Worm (Caenorhabditis elegans) whole organism, late embryonic: Measurements from ENCODE around the gene F28H6.8.

Experiments
- F13H6.1 ChIP-seq: sonication (generic microtip); optimal IDR thresholded peaks from 2 replicates; lab custom pipeline; 2016; ENCODE audit warnings: missing genetic modification characterization, missing compliant biosample characterization
- K02D7.2 ChIP-seq: sonication (generic microtip); optimal IDR thresholded peaks from 2 replicates; lab custom pipeline; 2017; ENCODE audit warnings: mild to moderate bottlenecking, missing genetic modification characterization, missing compliant biosample characterization
- K09A11.1 ChIP-seq: sonication (generic microtip); optimal IDR thresholded peaks from 2 replicates; lab custom pipeline; 2017; ENCODE audit warnings: antibody characterized with exemption, mild to moderate bottlenecking, missing genetic modification characterization, missing compliant biosample characterization; ENCODE audit not compliant: insufficient read depth
- T23F11.4 ChIP-seq: fragments of 200-800 bp; sonication (Bioruptor generic); optimal IDR thresholded peaks from 2 replicates; lab custom pipeline; 2018; ENCODE audit warnings: mild to moderate bottlenecking, missing genetic modification characterization, missing compliant biosample characterization
- ahr-1 ChIP-seq: sonication (generic microtip); optimal IDR thresholded peaks from 2 replicates; lab custom pipeline; 2016; ENCODE audit warnings: missing genetic modification characterization, missing compliant biosample characterization
- ceh-18 ChIP-seq: sonication (generic microtip); optimal IDR thresholded peaks from 2 replicates; lab custom pipeline; 2016; ENCODE audit warnings: missing genetic modification characterization, missing compliant biosample characterization
- ceh-19 ChIP-seq: fragments of 200-800 bp; sonication (Bioruptor generic); optimal IDR thresholded peaks from 2 replicates; lab custom pipeline; 2018; ENCODE audit warnings: mild to moderate bottlenecking, missing genetic modification characterization, missing compliant biosample characterization
- ceh-24 ChIP-seq: sonication (generic microtip); optimal IDR thresholded peaks from 2 replicates; lab custom pipeline; 2016; ENCODE audit warnings: mild to moderate bottlenecking, missing genetic modification characterization, missing compliant biosample characterization
- ceh-30 ChIP-seq: fragments of 150-350 bp; optimal IDR thresholded peaks from 2 replicates; lab custom pipeline; 2014; ENCODE audit warnings: missing biosample characterization, missing genetic modification characterization
- ceh-31 ChIP-seq: sonication (generic microtip); optimal IDR thresholded peaks from 2 replicates; lab custom pipeline; 2016; ENCODE audit warnings: missing genetic modification characterization, missing compliant biosample characterization
- ceh-34 ChIP-seq: sonication (generic microtip); optimal IDR thresholded peaks from 2 replicates; lab custom pipeline; 2016; ENCODE audit warnings: mild to moderate bottlenecking, missing genetic modification characterization, missing compliant biosample characterization
- ceh-45 ChIP-seq: fragments of 200-800 bp; sonication (Bioruptor generic); IDR thresholded peaks from 2 replicates; pipeline ENCODE4 v1.3.6; 2022; ENCODE audit warnings: missing genetic modification reagents, missing genetic modification characterization, missing compliant biosample characterization
- ceh-48 ChIP-seq: sonication (generic microtip); optimal IDR thresholded peaks from 2 replicates; lab custom pipeline; 2016; ENCODE audit warnings: missing genetic modification characterization, inconsistent platforms, missing compliant biosample characterization
- che-1 ChIP-seq: sonication (generic microtip); optimal IDR thresholded peaks from 2 replicates; lab custom pipeline; 2016; ENCODE audit warnings: mild to moderate bottlenecking, missing genetic modification characterization, missing compliant biosample characterization
- elt-2 ChIP-seq: sonication (generic microtip); optimal IDR thresholded peaks from 2 replicates; lab custom pipeline; 2016; ENCODE audit warnings: missing genetic modification reagents, missing genetic modification characterization, missing compliant biosample characterization
- elt-4 ChIP-seq: sonication (generic microtip); optimal IDR thresholded peaks from 2 replicates; lab custom pipeline; 2016; ENCODE audit warnings: missing genetic modification characterization, missing compliant biosample characterization
- ets-4 ChIP-seq: sonication (generic microtip); optimal IDR thresholded peaks from 2 replicates; lab custom pipeline; 2016; ENCODE audit warnings: missing genetic modification characterization, missing compliant biosample characterization
- fkh-10 ChIP-seq: fragments of 150-350 bp; optimal IDR thresholded peaks from 2 replicates; lab custom pipeline; 2014; ENCODE audit warnings: missing biosample characterization, missing genetic modification reagents, missing genetic modification characterization
- hlh-13 ChIP-seq: fragments of 200-800 bp; sonication (Bioruptor generic); optimal IDR thresholded peaks from 2 replicates; lab custom pipeline; 2018; ENCODE audit warnings: mild to moderate bottlenecking, missing genetic modification characterization, missing compliant biosample characterization
- hlh-30 ChIP-seq: sonication (generic microtip); optimal IDR thresholded peaks from 2 replicates; lab custom pipeline; 2017; ENCODE audit warnings: antibody characterized with exemption, missing genetic modification characterization, missing compliant biosample characterization; ENCODE audit not compliant: insufficient read depth
- hlh-6 ChIP-seq: sonication (generic microtip); optimal IDR thresholded peaks from 2 replicates; lab custom pipeline; 2016; ENCODE audit warnings: missing genotype, missing genetic modification characterization, missing compliant biosample characterization
- hlh-8 ChIP-seq: sonication (generic microtip); optimal IDR thresholded peaks from 2 replicates; lab custom pipeline; 2016; ENCODE audit warnings: missing genotype, missing genetic modification characterization, missing compliant biosample characterization
- madf-2 ChIP-seq: sonication (generic microtip); optimal IDR thresholded peaks from 2 replicates; lab custom pipeline; 2017; ENCODE audit warnings: missing genetic modification characterization, missing compliant biosample characterization
- nfya-1 ChIP-seq: sonication (generic microtip); optimal IDR thresholded peaks from 2 replicates; lab custom pipeline; 2017; ENCODE audit warnings: missing genetic modification characterization, mild to moderate bottlenecking, missing compliant biosample characterization, antibody characterized with exemption, moderate library complexity
- nhr-232 ChIP-seq: sonication (generic microtip); optimal IDR thresholded peaks from 2 replicates; lab custom pipeline; 2016; ENCODE audit warnings: missing genetic modification characterization, missing compliant biosample characterization
- npax-4 ChIP-seq: sonication (generic microtip); optimal IDR thresholded peaks from 2 replicates; lab custom pipeline; 2016; ENCODE audit warnings: missing genetic modification characterization, missing compliant biosample characterization
- pag-3 ChIP-seq: sonication (generic microtip); optimal IDR thresholded peaks from 2 replicates; lab custom pipeline; 2016; ENCODE audit warnings: missing compliant biosample characterization, missing genetic modification characterization, borderline replicate concordance
- pqm-1 ChIP-seq: sonication (generic microtip); optimal IDR thresholded peaks from 2 replicates; lab custom pipeline; 2016; ENCODE audit warnings: missing genetic modification characterization, missing compliant biosample characterization
- ref-2 ChIP-seq: sonication (generic microtip); optimal IDR thresholded peaks from 2 replicates; lab custom pipeline; 2016; ENCODE audit warnings: missing genetic modification characterization, missing compliant biosample characterization
- rnt-1 ChIP-seq: sonication (generic microtip); optimal IDR thresholded peaks from 2 replicates; lab custom pipeline; 2016; ENCODE audit warnings: missing genetic modification characterization, missing compliant biosample characterization
- sdc-2 ChIP-seq: sonication (generic microtip); optimal IDR thresholded peaks from 2 replicates; lab custom pipeline; 2016; ENCODE audit warnings: missing genotype, missing genetic modification characterization, missing compliant biosample characterization
- sox-2 ChIP-seq: fragments of 200-800 bp; sonication (Bioruptor generic); IDR thresholded peaks from 2 replicates; pipeline ENCODE4 v1.3.6; 2022; ENCODE audit warnings: missing genetic modification reagents, missing genetic modification characterization, missing compliant biosample characterization
- sox-4 ChIP-seq: sonication (generic microtip); optimal IDR thresholded peaks from 2 replicates; lab custom pipeline; 2017; ENCODE audit warnings: mild to moderate bottlenecking, missing genetic modification characterization, inconsistent platforms, missing compliant biosample characterization
- syd-9 ChIP-seq: sonication (generic microtip); optimal IDR thresholded peaks from 2 replicates; lab custom pipeline; 2016; ENCODE audit warnings: mild to moderate bottlenecking, missing genetic modification characterization, moderate library complexity, missing compliant biosample characterization
- tbx-2 ChIP-seq: sonication (generic microtip); optimal IDR thresholded peaks from 2 replicates; lab custom pipeline; 2016; ENCODE audit warnings: missing genetic modification characterization, missing compliant biosample characterization
- tbx-7 ChIP-seq: sonication (generic microtip); optimal IDR thresholded peaks from 2 replicates; lab custom pipeline; 2016; ENCODE audit warnings: missing genotype, missing genetic modification characterization, missing compliant biosample characterization
- ttx-3 ChIP-seq: sonication (generic microtip); optimal IDR thresholded peaks from 2 replicates; lab custom pipeline; 2016; ENCODE audit warnings: missing genetic modification reagents, missing genetic modification characterization, missing compliant biosample characterization
- unc-3 ChIP-seq, 2 experiments: fragments of 200-800 bp in 1 of 2; sonication (Bioruptor generic) in 1 of 2; sonication (generic microtip) in 1 of 2; conservative IDR thresholded peaks in 1 of 2; optimal IDR thresholded peaks in 1 of 2; 2 replicates each; pipeline versions ENCODE4 v1.3.6 to Lab custom; 2016 to 2022; ENCODE audit warnings: missing compliant biosample characterization in 2 of 2, missing genetic modification characterization in 2 of 2, missing genetic modification reagents in 1 of 2
- unc-42 ChIP-seq: sonication (generic microtip); optimal IDR thresholded peaks from 2 replicates; lab custom pipeline; 2016; ENCODE audit warnings: missing genotype, missing genetic modification characterization, missing compliant biosample characterization
- unc-55 ChIP-seq: sonication (generic microtip); optimal IDR thresholded peaks from 2 replicates; lab custom pipeline; 2017; ENCODE audit warnings: missing biosample characterization, missing genetic modification reagents, missing genetic modification characterization
- zip-5 ChIP-seq: sonication (generic microtip); optimal IDR thresholded peaks from 2 replicates; lab custom pipeline; 2016; ENCODE audit warnings: missing genetic modification characterization, missing compliant biosample characterization

The F28H6.8 gene

ce11 chrX:14141344-14141841 is 7.2 kb upstream of the F28H6.8 start:
- TF ChIP-seq unc-55 (GFP tag; lab: Kevin White, UChicago) (no peak), ceh-48 (tag; lab: Kevin White, UChicago) (peak; percentile 24), elt-2 (tag; lab: Kevin White, UChicago) (no peak), madf-2 (tag; lab: Kevin White, UChicago) (no peak), unc-42 (peak; percentile 17), zip-5 (tag; lab: Kevin White, UChicago) (no peak), ceh-34 (tag; lab: Kevin White, UChicago) (no peak), sox-2 (GFP tag; lab: Robert Waterston, UW) (no peak), ceh-45 (no peak), pag-3 (tag; lab: Kevin White, UChicago) (no peak)
- TF ChIP-seq, all 69 proteins: peak for 2

DNA sequence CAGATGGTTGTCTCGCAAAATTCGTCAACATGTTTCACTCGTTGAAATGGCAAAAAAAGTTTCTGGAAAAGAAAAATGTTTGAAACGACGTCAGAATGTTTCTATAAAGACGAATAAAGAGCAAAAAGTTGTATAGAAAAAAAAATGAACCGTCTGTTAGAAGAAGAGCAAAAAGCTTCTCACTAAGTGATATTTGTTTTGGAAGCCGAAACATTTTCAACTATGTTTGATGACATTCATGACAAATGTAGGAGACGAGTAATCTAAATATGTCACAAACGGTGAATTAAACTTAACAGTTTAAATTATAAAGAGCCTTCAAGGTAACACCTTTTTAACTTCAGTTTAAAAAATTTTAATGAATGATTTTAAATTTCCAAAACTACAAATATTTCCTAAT is 5.9 kb upstream of the F28H6.8 start, which contains the start of gene nkat-1:
Gene nkat-1 (minus strand): TSS at position 101 of the 400 bp plus-strand sequence.
- no peak for TF ChIP-seq sdc-2
- TF ChIP-seq fkh-10 (GFP tag; lab: Kevin White, UChicago), result no peak
- no peak for TF ChIP-seq sox-2 (GFP tag; lab: Robert Waterston, UW)
- TF ChIP-seq rnt-1 (tag; lab: Kevin White, UChicago), result no peak
- no peak for TF ChIP-seq syd-9 (tag; lab: Kevin White, UChicago)
- no peak for TF ChIP-seq ceh-31 (tag; lab: Kevin White, UChicago)
- no peak for TF ChIP-seq che-1
- no peak for TF ChIP-seq nfya-1
- no peak for TF ChIP-seq ahr-1 (tag; lab: Kevin White, UChicago)
- TF ChIP-seq unc-3 (GFP tag; conservative IDR thresholded peaks at IDR 0.05; lab: Robert Waterston, UW), result no peak
- TF ChIP-seq unc-3 (tag; optimal IDR thresholded peaks at IDR 0.05; lab: Kevin White, UChicago), result no peak
- TF ChIP-seq pqm-1, result no peak
- no peak for TF ChIP-seq hlh-6
- TF ChIP-seq ref-2 (tag; lab: Kevin White, UChicago), result no peak
- no peak for TF ChIP-seq tbx-2 (tag; lab: Kevin White, UChicago)
- TF ChIP-seq madf-2 (tag; lab: Kevin White, UChicago), result no peak
- TF ChIP-seq ttx-3 (tag; lab: Kevin White, UChicago), result no peak
- no peak for TF ChIP-seq hlh-13 (GFP tag; lab: Kevin White, UChicago)
- TF ChIP-seq, all 69 proteins: peak for 0

DNA sequence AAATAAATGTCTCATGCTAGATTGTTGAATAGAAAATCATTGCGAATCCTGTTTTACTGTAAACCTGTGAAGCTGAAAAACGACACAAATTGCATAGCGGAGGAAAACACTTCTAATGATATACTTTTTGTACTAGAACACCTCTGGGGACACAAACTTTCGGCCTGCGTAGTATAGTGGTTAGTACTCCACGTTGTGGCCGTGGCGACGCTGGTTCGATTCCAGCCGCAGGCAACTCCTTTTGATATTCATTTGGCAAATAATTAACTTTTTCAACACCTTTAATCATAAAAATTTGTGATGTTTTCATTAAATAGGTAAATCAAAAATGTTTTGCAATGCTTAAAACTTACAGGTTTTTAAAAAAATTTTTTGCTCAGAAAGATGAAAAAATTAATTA is 739 bp upstream of the F28H6.8 start:
- TF ChIP-seq K09A11.1 (tag; lab: Kevin White, UChicago), result no peak
- TF ChIP-seq pag-3 (tag; lab: Kevin White, UChicago), result no peak
- no peak for TF ChIP-seq unc-55 (GFP tag; lab: Kevin White, UChicago)
- no peak for TF ChIP-seq ceh-30
- no peak for TF ChIP-seq F13H6.1 (tag; lab: Kevin White, UChicago)
- TF ChIP-seq tbx-7 (tag; lab: Kevin White, UChicago), result no peak
- TF ChIP-seq fkh-10 (GFP tag; lab: Kevin White, UChicago), result no peak
- TF ChIP-seq madf-2 (tag; lab: Kevin White, UChicago), result no peak
- TF ChIP-seq rnt-1 (tag; lab: Kevin White, UChicago), result no peak
- TF ChIP-seq npax-4 (tag; lab: Kevin White, UChicago), result no peak
- no peak for TF ChIP-seq ceh-24
- no peak for TF ChIP-seq unc-42
- TF ChIP-seq, all 69 proteins: peak for 0

ce11 chrX:14132677-14133076 is 1.5 kb downstream of the F28H6.8 start:
- no peak for TF ChIP-seq T23F11.4 (GFP tag; lab: Kevin White, UChicago)
- TF ChIP-seq ceh-30, result no peak
- TF ChIP-seq ahr-1 (tag; lab: Kevin White, UChicago), result no peak
- no peak for TF ChIP-seq K02D7.2 (tag; lab: Kevin White, UChicago)
- TF ChIP-seq hlh-30 (tag; lab: Kevin White, UChicago), result no peak
- no peak for TF ChIP-seq ceh-45
- no peak for TF ChIP-seq zip-5 (tag; lab: Kevin White, UChicago)
- TF ChIP-seq hlh-6, result no peak
- no peak for TF ChIP-seq ceh-19 (GFP tag; lab: Kevin White, UChicago)
- TF ChIP-seq elt-4 (tag; lab: Kevin White, UChicago), result no peak
- no peak for TF ChIP-seq hlh-13 (GFP tag; lab: Kevin White, UChicago)
- no peak for TF ChIP-seq nhr-232 (tag; lab: Kevin White, UChicago)
- TF ChIP-seq unc-42, result no peak
- no peak for TF ChIP-seq ets-4
- TF ChIP-seq sox-4 (tag; lab: Kevin White, UChicago), result no peak
- TF ChIP-seq ceh-18 (tag; lab: Kevin White, UChicago), result no peak
- TF ChIP-seq unc-55 (GFP tag; lab: Kevin White, UChicago), result no peak
- no peak for TF ChIP-seq madf-2 (tag; lab: Kevin White, UChicago)
- TF ChIP-seq sox-2 (GFP tag; lab: Robert Waterston, UW), result no peak
- no peak for TF ChIP-seq hlh-8
